Fruit fly (Drosophila melanogaster) whole organism, embryonic: ENCODE measurements around the gene Doc2.

Experiments used
- B-H1 ChIP-seq: fragments of 200-800 bp; sonication (Bioruptor generic); IDR thresholded peaks from 3 replicates; pipeline ENCODE4 v1.3.6; 2022; ENCODE audit warnings: missing biosample characterization, missing genetic modification characterization
- Blimp-1 ChIP-seq: fragments of 200-800 bp; sonication (Bioruptor generic); optimal IDR thresholded peaks from 3 replicates; lab custom pipeline; 2018; ENCODE audit warnings: missing biosample characterization, missing genetic modification characterization, mild to moderate bottlenecking, moderate library complexity, missing genetic modification reagents
- CG11085 ChIP-seq: fragments of 200-800 bp; sonication (Bioruptor generic); IDR thresholded peaks from 2 replicates; pipeline ENCODE4 v1.3.6; 2022; ENCODE audit warnings: missing biosample characterization, missing genetic modification characterization
- CG11093 ChIP-seq: fragments of 200-800 bp; sonication (Bioruptor generic); IDR thresholded peaks from 3 replicates; pipeline ENCODE4 v1.3.6; 2022; ENCODE audit warnings: missing biosample characterization, missing genetic modification characterization
- CG13123 ChIP-seq: fragments of 200-800 bp; sonication (Bioruptor generic); optimal IDR thresholded peaks from 2 replicates; lab custom pipeline; 2016; ENCODE audit warnings: missing biosample characterization, missing genetic modification characterization
- CG15479 ChIP-seq: fragments of 200-800 bp; sonication (Bioruptor generic); optimal IDR thresholded peaks from 3 replicates; lab custom pipeline; 2019; ENCODE audit warnings: missing biosample characterization, mild to moderate bottlenecking, missing genetic modification characterization, moderate library complexity
- CG16815 ChIP-seq: fragments of 200-800 bp; sonication (Bioruptor generic); optimal IDR thresholded peaks from 3 replicates; lab custom pipeline; 2017; ENCODE audit warnings: missing biosample characterization, mild to moderate bottlenecking, missing genetic modification characterization
- CG16863 ChIP-seq: fragments of 200-800 bp; sonication (Bioruptor generic); optimal IDR thresholded peaks from 3 replicates; lab custom pipeline; 2016; ENCODE audit warnings: missing biosample characterization, missing genetic modification characterization
- CG17186 ChIP-seq: fragments of 200-800 bp; sonication (Bioruptor generic); optimal IDR thresholded peaks from 3 replicates; lab custom pipeline; 2017; ENCODE audit warnings: missing biosample characterization, missing genetic modification reagents, missing genetic modification characterization
- CG17802 ChIP-seq: fragments of 200-800 bp; sonication (Bioruptor generic); optimal IDR thresholded peaks from 2 replicates; lab custom pipeline; 2018; ENCODE audit warnings: missing biosample characterization, mild to moderate bottlenecking, missing genetic modification characterization, moderate library complexity
- CG1832 ChIP-seq: fragments of 200-800 bp; sonication (Bioruptor generic); optimal IDR thresholded peaks from 2 replicates; lab custom pipeline; 2017; ENCODE audit warnings: missing biosample characterization, mild to moderate bottlenecking, missing genetic modification characterization, inconsistent platforms
- CG18476 ChIP-seq: fragments of 200-800 bp; sonication (Bioruptor generic); optimal IDR thresholded peaks from 2 replicates; lab custom pipeline; 2016; ENCODE audit warnings: missing biosample characterization, mild to moderate bottlenecking, missing genetic modification characterization
- CG31441 ChIP-seq: fragments of 200-800 bp; sonication (Bioruptor generic); IDR thresholded peaks from 2 replicates; pipeline ENCODE4 v1.3.6; 2022; ENCODE audit warnings: missing biosample characterization, missing genetic modification characterization
- CG3163 ChIP-seq: fragments of 200-800 bp; sonication (Bioruptor generic); optimal IDR thresholded peaks from 3 replicates; lab custom pipeline; 2016; ENCODE audit warnings: missing biosample characterization, missing genetic modification characterization
- CG32767 ChIP-seq: fragments of 200-800 bp; sonication (Bioruptor generic); IDR thresholded peaks from 2 replicates; pipeline ENCODE4 v1.3.6; 2022; ENCODE audit warnings: missing biosample characterization, missing genetic modification characterization
- CG32772 ChIP-seq: fragments of 200-800 bp; sonication (Bioruptor generic); IDR thresholded peaks from 2 replicates; pipeline ENCODE4 v1.3.6; 2022; ENCODE audit warnings: missing biosample characterization, missing genetic modification characterization
- CG4854 ChIP-seq: fragments of 200-800 bp; sonication (Bioruptor generic); optimal IDR thresholded peaks from 2 replicates; lab custom pipeline; 2016; ENCODE audit warnings: missing biosample characterization, missing genetic modification characterization, inconsistent platforms
- CG7271 ChIP-seq: fragments of 200-800 bp; sonication (Bioruptor generic); optimal IDR thresholded peaks from 2 replicates; lab custom pipeline; 2018; ENCODE audit warnings: missing biosample characterization, mild to moderate bottlenecking, missing genetic modification characterization, moderate library complexity
- CG9215 ChIP-seq: fragments of 200-800 bp; sonication (Bioruptor generic); IDR thresholded peaks from 2 replicates; pipeline ENCODE4 v1.3.6; 2022; ENCODE audit warnings: missing biosample characterization, missing genetic modification characterization
- CG9609 ChIP-seq: fragments of 200-800 bp; sonication (Bioruptor generic); optimal IDR thresholded peaks from 3 replicates; lab custom pipeline; 2016; ENCODE audit warnings: missing biosample characterization, missing genetic modification characterization
- Gug ChIP-seq: fragments of 200-800 bp; sonication (Bioruptor generic); IDR thresholded peaks from 4 replicates; pipeline ENCODE4 v1.3.6; 2022; ENCODE audit warnings: missing biosample characterization, missing genetic modification characterization
- H15 ChIP-seq: fragments of 200-800 bp; sonication (Bioruptor generic); IDR thresholded peaks from 3 replicates; pipeline ENCODE4 v1.3.6; 2022; ENCODE audit warnings: missing biosample characterization, missing genetic modification characterization
- HLH4C ChIP-seq: fragments of 200-800 bp; sonication (Bioruptor generic); IDR thresholded peaks from 3 replicates; pipeline ENCODE4 v1.3.6; 2022; ENCODE audit warnings: missing biosample characterization, missing genetic modification characterization; ENCODE audit not compliant: partially characterized antibody
- HLH54F ChIP-seq: fragments of 200-800 bp; sonication (Bioruptor generic); optimal IDR thresholded peaks from 3 replicates; lab custom pipeline; 2016; ENCODE audit warnings: missing biosample characterization, missing genetic modification characterization
- Hmx ChIP-seq: fragments of 200-800 bp; sonication (Bioruptor generic); optimal IDR thresholded peaks from 2 replicates; lab custom pipeline; 2016; ENCODE audit warnings: missing biosample characterization, missing genetic modification characterization
- Hr78 ChIP-seq, 2 experiments: fragments of 200-800 bp in 1 of 2; fragments of >200 bp in 1 of 2; sonication (Bioruptor generic) in 1 of 2; optimal IDR thresholded peaks; 2 replicates each; lab custom pipeline; 2017 to 2019; ENCODE audit warnings: missing biosample characterization in 2 of 2, missing genetic modification characterization in 2 of 2, mild to moderate bottlenecking in 1 of 2, moderate library complexity in 1 of 2
- Hsf ChIP-seq: fragments of 200-800 bp; sonication (Bioruptor generic); optimal IDR thresholded peaks from 3 replicates; lab custom pipeline; 2016; ENCODE audit warnings: missing biosample characterization, missing genetic modification characterization
- Jarid2 ChIP-seq: fragments of 200-800 bp; sonication (Bioruptor generic); optimal IDR thresholded peaks from 3 replicates; lab custom pipeline; 2017; ENCODE audit warnings: mild to moderate bottlenecking, missing biosample characterization, missing genetic modification reagents, missing genetic modification characterization
- Lpt ChIP-seq: fragments of >200 bp; optimal IDR thresholded peaks from 2 replicates; lab custom pipeline; 2018; ENCODE audit warnings: missing biosample characterization, missing genetic modification characterization
- Ptx1 ChIP-seq: fragments of 200-800 bp; sonication (Bioruptor generic); IDR thresholded peaks from 2 replicates; pipeline ENCODE4 v1.3.6; 2022; ENCODE audit warnings: missing biosample characterization, missing genetic modification characterization
- Ravus ChIP-seq: fragments of 200-800 bp; sonication (Bioruptor generic); IDR thresholded peaks from 2 replicates; pipeline ENCODE4 v1.3.6; 2022; ENCODE audit warnings: missing biosample characterization, missing genetic modification characterization
- Spps ChIP-seq: fragments of 200-800 bp; sonication (Bioruptor generic); optimal IDR thresholded peaks from 2 replicates; lab custom pipeline; 2018; ENCODE audit warnings: missing biosample characterization, mild to moderate bottlenecking, missing genetic modification characterization
- bbx ChIP-seq: fragments of 200-800 bp; sonication (Bioruptor generic); IDR thresholded peaks from 2 replicates; pipeline ENCODE4 v1.3.6; 2022; ENCODE audit warnings: missing biosample characterization, missing genetic modification characterization; ENCODE audit not compliant: partially characterized antibody
- bigmax ChIP-seq: fragments of 200-800 bp; sonication (Bioruptor generic); optimal IDR thresholded peaks from 2 replicates; lab custom pipeline; 2018; ENCODE audit warnings: missing biosample characterization, mild to moderate bottlenecking, missing genetic modification characterization
- bsh ChIP-seq, 2 experiments: fragments of 200-800 bp; sonication (Bioruptor generic); optimal IDR thresholded peaks; 2 replicates each; lab custom pipeline; 2017 to 2018; ENCODE audit warnings: mild to moderate bottlenecking in 2 of 2, missing biosample characterization in 2 of 2, missing genetic modification characterization in 2 of 2, moderate library complexity in 1 of 2
- exex ChIP-seq: fragments of 200-800 bp; sonication (Bioruptor generic); optimal IDR thresholded peaks from 4 replicates; lab custom pipeline; 2018; ENCODE audit warnings: missing biosample characterization, mild to moderate bottlenecking, missing genetic modification characterization, moderate library complexity
- fd102C ChIP-seq: fragments of 200-800 bp; sonication (Bioruptor generic); optimal IDR thresholded peaks from 2 replicates; lab custom pipeline; 2018; ENCODE audit warnings: missing biosample characterization, mild to moderate bottlenecking, missing genetic modification characterization, moderate library complexity
- hb ChIP-seq: fragments of 200-800 bp; sonication (Bioruptor generic); IDR thresholded peaks from 3 replicates; pipeline ENCODE4 v1.3.6; 2022; ENCODE audit warnings: missing biosample characterization, missing genetic modification characterization; ENCODE audit not compliant: partially characterized antibody
- lilli ChIP-seq: fragments of 200-800 bp; sonication (Bioruptor generic); optimal IDR thresholded peaks from 3 replicates; lab custom pipeline; 2016; ENCODE audit warnings: missing biosample characterization, missing genetic modification characterization
- odd ChIP-seq: fragments of 200-800 bp; sonication (Bioruptor generic); optimal IDR thresholded peaks from 2 replicates; lab custom pipeline; 2017; ENCODE audit warnings: missing biosample characterization, mild to moderate bottlenecking, missing genetic modification characterization
- ranshi ChIP-seq: fragments of 200-800 bp; sonication (Bioruptor generic); IDR thresholded peaks from 2 replicates; pipeline ENCODE4 v1.3.6; 2022; ENCODE audit warnings: missing biosample characterization, missing genetic modification characterization
- rib ChIP-seq: fragments of 200-800 bp; sonication (Bioruptor generic); IDR thresholded peaks from 2 replicates; pipeline ENCODE4 v1.3.6; 2022; ENCODE audit warnings: missing biosample characterization, missing genetic modification characterization
- ro ChIP-seq: fragments of 200-800 bp; sonication (Bioruptor generic); IDR thresholded peaks from 2 replicates; pipeline ENCODE4 v1.3.6; 2022; ENCODE audit warnings: missing biosample characterization, missing genetic modification characterization
- slbo ChIP-seq: fragments of 200-800 bp; sonication (Bioruptor generic); IDR thresholded peaks from 2 replicates; pipeline ENCODE4 v1.3.6; 2022; ENCODE audit warnings: missing biosample characterization, missing genetic modification characterization
- toy ChIP-seq: fragments of 200-800 bp; sonication (Bioruptor generic); IDR thresholded peaks from 2 replicates; pipeline ENCODE4 v1.3.6; 2022; ENCODE audit warnings: missing biosample characterization, missing genetic modification characterization
- unc-4 ChIP-seq: fragments of 200-800 bp; sonication (Bioruptor generic); IDR thresholded peaks from 2 replicates; pipeline ENCODE4 v1.3.6; 2022; ENCODE audit warnings: missing biosample characterization, missing genetic modification characterization; ENCODE audit not compliant: partially characterized antibody
- vfl ChIP-seq: fragments of 200-800 bp; sonication (Bioruptor generic); optimal IDR thresholded peaks from 2 replicates; lab custom pipeline; 2016; ENCODE audit warnings: missing biosample characterization, missing genetic modification characterization
- vvl ChIP-seq: fragments of 200-800 bp; sonication (Bioruptor generic); IDR thresholded peaks from 2 replicates; pipeline ENCODE4 v1.3.6; 2022; ENCODE audit warnings: missing biosample characterization, missing genetic modification characterization
- zen ChIP-seq: fragments of 200-800 bp; sonication (Bioruptor generic); optimal IDR thresholded peaks from 3 replicates; lab custom pipeline; 2018; ENCODE audit warnings: missing biosample characterization, mild to moderate bottlenecking, missing genetic modification characterization, moderate library complexity
- zfh2 ChIP-seq: fragments of 200-800 bp; sonication (Bioruptor generic); optimal IDR thresholded peaks from 2 replicates; lab custom pipeline; 2016; ENCODE audit warnings: missing biosample characterization, missing genetic modification characterization

The Doc2 gene

dm6 chr3L:9042200-9042988, 23.3 kb upstream of the Doc2 start (continued):
- TF ChIP-seq vfl (GFP tag; lab: Kevin White, UChicago) (no peak), Ravus (GFP tag; lab: Robert Waterston, UW) (no peak), hb (GFP tag; lab: Robert Waterston, UW) (no peak), Gug (GFP tag; lab: Robert Waterston, UW) (no peak), toy (GFP tag; lab: Robert Waterston, UW) (no peak), CG15479 (peak; percentile 52), HLH4C (GFP tag; lab: Robert Waterston, UW) (no peak), vvl (GFP tag; lab: Robert Waterston, UW) (peak; percentile 81), rib (GFP tag; lab: Robert Waterston, UW) (no peak), Spps (tag; lab: Kevin White, UChicago) (peak; percentile 30), bsh (GFP tag; optimal IDR thresholded peaks at IDR 0.05; lab: Kevin White, UChicago) (peak in 1 of 2 experiments; percentile 79), ro (GFP tag; lab: Robert Waterston, UW) (no peak), CG31441 (GFP tag; lab: Robert Waterston, UW) (peak; percentile 70), lilli (GFP tag; lab: Kevin White, UChicago) (no peak), slbo (GFP tag; lab: Robert Waterston, UW) (no peak), B-H1 (GFP tag; lab: Robert Waterston, UW) (no peak), Blimp-1 (GFP tag; lab: Kevin White, UChicago) (peak; percentile 86), CG16863 (GFP tag; lab: Kevin White, UChicago) (no peak), exex (tag; lab: Kevin White, UChicago) (no peak), bigmax (GFP tag; lab: Kevin White, UChicago) (no peak), CG3163 (GFP tag; lab: Kevin White, UChicago) (no peak), zfh2 (GFP tag; lab: Kevin White, UChicago) (no peak), odd (GFP tag; lab: Kevin White, UChicago) (peak; percentile 52), CG4854 (no peak), CG9215 (GFP tag; lab: Robert Waterston, UW) (no peak), Lpt (GFP tag; lab: Kevin White, UChicago) (no peak), ranshi (GFP tag; lab: Robert Waterston, UW) (peak; percentile 14; the same call in 1 of the 2 replicates), Hr78 (GFP tag; optimal IDR thresholded peaks at IDR 0.05; lab: Kevin White, UChicago) (peak in 1 of 2 experiments; percentile 65), CG7271 (tag; lab: Kevin White, UChicago) (no peak), Hmx (GFP tag; lab: Kevin White, UChicago) (no peak), Hsf (GFP tag; lab: Kevin White, UChicago) (no peak), fd102C (peak; percentile 57), CG17802 (no peak), Jarid2 (GFP tag; lab: Kevin White, UChicago) (no peak), CG17186 (no peak), Ptx1 (peak; percentile 42; the same call in 1 of the 2 replicates), CG32767 (no peak), CG1832 (no peak), CG11093 (GFP tag; lab: Robert Waterston, UW) (no peak), HLH54F (GFP tag; lab: Kevin White, UChicago) (no peak), CG16815 (GFP tag; lab: Kevin White, UChicago) (no peak), CG18476 (GFP tag; lab: Kevin White, UChicago) (no peak), H15 (GFP tag; lab: Robert Waterston, UW) (no peak), bbx (no peak), unc-4 (GFP tag; lab: Robert Waterston, UW) (no peak), CG9609 (GFP tag; lab: Kevin White, UChicago) (no peak), CG13123 (no peak), CG11085 (GFP tag; lab: Robert Waterston, UW) (no peak), CG32772 (GFP tag; lab: Robert Waterston, UW) (no peak), zen (tag; lab: Kevin White, UChicago) (peak; percentile 76)
